Worm (Caenorhabditis elegans) whole organism, young adult: Measurements from ENCODE around the gene hir-1.

Experiments
- F22D6.2 ChIP-seq: sonication (generic microtip); optimal IDR thresholded peaks from 2 replicates; lab custom pipeline; 2016; ENCODE audit warnings: mild to moderate bottlenecking, missing genetic modification characterization, missing compliant biosample characterization
- ama-1 ChIP-seq, 3 experiments: fragments of 150-350 bp in 1 of 3; sonication (generic microtip) in 2 of 3; optimal IDR thresholded peaks; 2 replicates each; lab custom pipeline; 2014 to 2018; ENCODE audit warnings: missing biosample characterization in 2 of 3, missing genetic modification characterization in 2 of 3, missing genetic modification reagents in 2 of 3
- ceh-27 ChIP-seq: fragments of 200-800 bp; sonication (Bioruptor generic); optimal IDR thresholded peaks from 2 replicates; lab custom pipeline; 2018; ENCODE audit warnings: mild to moderate bottlenecking, missing genetic modification characterization, moderate library complexity, missing compliant biosample characterization
- ceh-79 ChIP-seq: sonication (generic microtip); optimal IDR thresholded peaks from 2 replicates; lab custom pipeline; 2017; ENCODE audit warnings: mild to moderate bottlenecking, missing genetic modification characterization, missing compliant biosample characterization
- nhr-90 ChIP-seq: sonication (generic microtip); optimal IDR thresholded peaks from 2 replicates; lab custom pipeline; 2016; ENCODE audit warnings: missing genotype, mild to moderate bottlenecking, missing genetic modification characterization, missing compliant biosample characterization
- snpc-1.1 ChIP-seq: sonication (generic microtip); optimal IDR thresholded peaks from 2 replicates; lab custom pipeline; 2017; ENCODE audit warnings: missing genetic modification characterization, mild to moderate bottlenecking, missing compliant biosample characterization, antibody characterized with exemption, moderate library complexity, missing genotype, missing genetic modification reagents; ENCODE audit not compliant: insufficient read depth

ce11 chrV:5509134-5509533 is 12.8 kb upstream of the hir-1 start:
- TF ChIP-seq nhr-90 (tag; lab: Kevin White, UChicago) (no peak), ama-1 (optimal IDR thresholded peaks at IDR 0.05; lab: Kevin White, UChicago) (no peak), ama-1 (GFP tag; optimal IDR thresholded peaks at IDR 0.05; lab: Kevin White, UChicago) (no peak), ceh-79 (no peak), snpc-1.1 (tag; lab: Kevin White, UChicago) (no peak), F22D6.2 (tag; lab: Kevin White, UChicago) (no peak), ceh-27 (GFP tag; lab: Kevin White, UChicago) (no peak)
